Fruit fly (Drosophila melanogaster): Measurements from ENCODE around the gene ogre.

The ogre gene

DNA sequence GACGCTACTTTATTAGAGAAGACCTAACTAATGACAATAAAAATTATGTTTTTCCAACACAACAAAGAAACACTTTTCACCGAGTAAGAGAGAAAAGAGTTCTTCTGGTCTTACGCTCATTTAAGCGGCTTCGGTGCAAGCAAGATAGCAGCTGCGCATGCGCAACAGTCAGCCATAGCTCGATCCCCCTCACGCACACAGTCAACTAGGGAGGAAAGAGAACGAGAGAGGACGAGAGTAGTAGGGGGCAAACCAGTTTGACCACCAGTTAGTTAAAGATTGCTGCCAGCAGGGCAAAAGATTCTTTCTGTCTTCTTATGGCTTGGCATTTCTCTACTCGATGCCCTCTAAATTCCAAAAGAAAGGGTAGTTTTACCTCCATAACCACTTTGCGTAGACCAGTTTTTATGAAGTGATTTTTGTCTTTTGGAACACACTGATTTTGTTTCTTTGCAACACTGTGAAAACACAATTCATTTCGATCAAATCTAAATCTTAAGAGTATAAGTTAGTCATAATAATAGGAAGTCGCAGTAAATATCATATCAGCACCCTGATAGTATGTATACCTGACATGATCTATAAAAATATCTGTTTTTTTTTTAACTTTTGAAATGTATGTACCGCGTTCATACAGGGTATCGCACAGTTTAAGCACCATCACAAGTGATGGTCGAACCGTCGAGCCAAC, 9.5 kb upstream of the ogre start (continued):
- no peak for TF ChIP-seq gsb (GFP tag; IDR thresholded peaks at IDR 0.05)
- TF ChIP-seq crp (GFP tag; optimal IDR thresholded peaks at IDR 0.05) = no peak
- TF ChIP-seq Hr39 (optimal IDR thresholded peaks at IDR 0.05) = no peak
- TF ChIP-seq CG3281 (GFP tag; optimal IDR thresholded peaks at IDR 0.05) = peak; percentile 18
- peak; percentile 8; the same call in 1 of the 2 replicates for TF ChIP-seq Bgb (GFP tag; IDR thresholded peaks at IDR 0.05; ENCODE audit: partially characterized antibody)
- TF ChIP-seq CG18619 (GFP tag; optimal IDR thresholded peaks at IDR 0.05) = no peak
- TF ChIP-seq CG12071 (GFP tag; optimal IDR thresholded peaks at IDR 0.05) = no peak
- TF ChIP-seq Trl (optimal IDR thresholded peaks at IDR 0.05) = peak; percentile 31 to 43
- no peak for TF ChIP-seq Trl (GFP tag; optimal IDR thresholded peaks at IDR 0.05)
- no peak for TF ChIP-seq fd102C (GFP tag; optimal IDR thresholded peaks at IDR 0.05)
- TF ChIP-seq CG11504 (tag; optimal IDR thresholded peaks at IDR 0.05) = peak; percentile 53
- TF ChIP-seq HLHmδ (GFP tag; optimal IDR thresholded peaks at IDR 0.05) = no peak
- peak; percentile 80; the same call in 2 of the 3 replicates for TF ChIP-seq CG17361 (GFP tag; IDR thresholded peaks at IDR 0.05)
- TF ChIP-seq CG3847 (GFP tag; IDR thresholded peaks at IDR 0.05) = no peak
- peak; percentile 45 for TF ChIP-seq Ssrp (tag; optimal IDR thresholded peaks at IDR 0.05)
- no peak for TF ChIP-seq Lim3 (GFP tag; IDR thresholded peaks at IDR 0.05)
- TF ChIP-seq CG8290 (GFP tag; optimal IDR thresholded peaks at IDR 0.05) = no peak
- no peak for TF ChIP-seq CG8290 (tag; optimal IDR thresholded peaks at IDR 0.05)
- no peak for TF ChIP-seq CG34224 (GFP tag; IDR thresholded peaks at IDR 0.05; ENCODE audit: partially characterized antibody)
- TF ChIP-seq Awh (GFP tag; IDR thresholded peaks at IDR 0.05) = no peak
- TF ChIP-seq Six4 (GFP tag; optimal IDR thresholded peaks at IDR 0.05) = peak; percentile 16
- peak; percentile 68 for TF ChIP-seq pfk (GFP tag; optimal IDR thresholded peaks at IDR 0.05)
- peak; percentile 40 for TF ChIP-seq pho (GFP tag; optimal IDR thresholded peaks at IDR 0.05)
- TF ChIP-seq Atf3 (GFP tag; optimal IDR thresholded peaks at IDR 0.05) = no peak
- peak in 1 of 2 experiments; percentile 12 for TF ChIP-seq Hr78 (GFP tag; optimal IDR thresholded peaks at IDR 0.05)
- TF ChIP-seq Sox100B (GFP tag; optimal IDR thresholded peaks at IDR 0.05) = peak; percentile 59
- no peak for TF ChIP-seq CG8359 (GFP tag; optimal IDR thresholded peaks at IDR 0.05; ENCODE audit: borderline replicate concordance)
- peak; percentile 89 for TF ChIP-seq pros (GFP tag; optimal IDR thresholded peaks at IDR 0.05)
- TF ChIP-seq CG17568 (GFP tag; optimal IDR thresholded peaks at IDR 0.05) = no peak
- TF ChIP-seq sd (tag; optimal IDR thresholded peaks at IDR 0.05) = peak; percentile 46
- TF ChIP-seq Tbp (GFP tag; optimal IDR thresholded peaks at IDR 0.05) = no peak
- TF ChIP-seq Fer3 (tag; optimal IDR thresholded peaks at IDR 0.05) = no peak
- TF ChIP-seq CG2116 (GFP tag; optimal IDR thresholded peaks at IDR 0.05) = no peak
- TF ChIP-seq CG32772 (GFP tag; IDR thresholded peaks at IDR 0.05) = 0 out of 2 replicates have a peak, but pooled peaks have one; percentile 15
- peak; percentile 91 for TF ChIP-seq D19B (GFP tag; optimal IDR thresholded peaks at IDR 0.05)
- no peak; the same call in 1 of the 2 replicates for TF ChIP-seq CG32532 (GFP tag; IDR thresholded peaks at IDR 0.05)
- no peak for TF ChIP-seq Dp (GFP tag; optimal IDR thresholded peaks at IDR 0.05)
- peak; percentile 33 for TF ChIP-seq dmrt11E (tag; optimal IDR thresholded peaks at IDR 0.05)
- TF ChIP-seq CG11560 (tag; IDR thresholded peaks at IDR 0.05) = no peak
- peak; percentile 49 for TF ChIP-seq CG2678 (tag; optimal IDR thresholded peaks at IDR 0.05)
- no peak for TF ChIP-seq toy (GFP tag; IDR thresholded peaks at IDR 0.05)
- TF ChIP-seq CG10267 (tag; optimal IDR thresholded peaks at IDR 0.05) = peak; percentile 49
- no peak for TF ChIP-seq CG2120 (GFP tag; optimal IDR thresholded peaks at IDR 0.05)
- no peak for TF ChIP-seq eyg (GFP tag; optimal IDR thresholded peaks at IDR 0.05)
- TF ChIP-seq bsh (GFP tag; optimal IDR thresholded peaks at IDR 0.05) = peak in 1 of 2 experiments; percentile 21
- TF ChIP-seq MESR4 (GFP tag; optimal IDR thresholded peaks at IDR 0.05) = no peak
- no peak for TF ChIP-seq CG1024 (GFP tag; IDR thresholded peaks at IDR 0.05)
- TF ChIP-seq CG2202 (tag; optimal IDR thresholded peaks at IDR 0.05) = no peak
- TF ChIP-seq CG17359 (tag; optimal IDR thresholded peaks at IDR 0.05) = no peak
- TF ChIP-seq eve (GFP tag; optimal IDR thresholded peaks at IDR 0.05) = peak in 1 of 2 experiments; percentile 89

Measured in whole organism, embryonic.